Fruit fly (Drosophila melanogaster) whole organism, embryonic: ENCODE results near the gene RluA-1.

Experiments used
- Atf6 ChIP-seq: fragments of 200-800 bp; sonication (Bioruptor generic); IDR thresholded peaks from 2 replicates; pipeline ENCODE4 v1.3.6; 2022; ENCODE audit warnings: missing biosample characterization, missing genetic modification characterization
- CG10654 ChIP-seq: fragments of 200-800 bp; sonication (Bioruptor generic); optimal IDR thresholded peaks from 2 replicates; lab custom pipeline; 2016; ENCODE audit warnings: missing biosample characterization, missing genetic modification characterization
- CG12744 ChIP-seq: fragments of 200-800 bp; sonication (Bioruptor generic); optimal IDR thresholded peaks from 2 replicates; lab custom pipeline; 2016; ENCODE audit warnings: missing biosample characterization, missing genetic modification characterization
- CG13287 ChIP-seq: fragments of 200-800 bp; sonication (Bioruptor generic); IDR thresholded peaks from 2 replicates; pipeline ENCODE4 v1.3.6; 2022; ENCODE audit warnings: missing biosample characterization, missing genetic modification characterization; ENCODE audit not compliant: partially characterized antibody
- CG14710 ChIP-seq: fragments of 200-800 bp; sonication (Bioruptor generic); optimal IDR thresholded peaks from 3 replicates; lab custom pipeline; 2019; ENCODE audit warnings: missing biosample characterization, mild to moderate bottlenecking, missing genetic modification characterization, moderate library complexity
- CG1529 ChIP-seq: fragments of 200-800 bp; sonication (Bioruptor generic); optimal IDR thresholded peaks from 3 replicates; lab custom pipeline; 2018; ENCODE audit warnings: missing biosample characterization, missing genetic modification characterization
- CG15514 ChIP-seq: fragments of 200-800 bp; sonication (Bioruptor generic); optimal IDR thresholded peaks from 3 replicates; lab custom pipeline; 2017; ENCODE audit warnings: missing biosample characterization, missing genetic modification characterization, mild to moderate bottlenecking, moderate library complexity, missing genetic modification reagents
- CG17359 ChIP-seq: fragments of 200-800 bp; sonication (Bioruptor generic); optimal IDR thresholded peaks from 3 replicates; lab custom pipeline; 2018; ENCODE audit warnings: missing biosample characterization, mild to moderate bottlenecking, missing genetic modification characterization, moderate library complexity
- CG18011 ChIP-seq: fragments of 200-800 bp; sonication (Bioruptor generic); optimal IDR thresholded peaks from 2 replicates; lab custom pipeline; 2017; ENCODE audit warnings: missing biosample characterization, missing genetic modification characterization, mild to moderate bottlenecking, moderate library complexity, missing genotype
- CG2889 ChIP-seq: fragments of 200-800 bp; sonication (Bioruptor generic); IDR thresholded peaks from 3 replicates; pipeline ENCODE4 v1.3.6; 2022; ENCODE audit warnings: missing biosample characterization, missing genetic modification characterization
- CG32532 ChIP-seq: fragments of 200-800 bp; sonication (Bioruptor generic); IDR thresholded peaks from 2 replicates; pipeline ENCODE4 v1.3.6; 2022; ENCODE audit warnings: missing biosample characterization, missing genetic modification characterization
- CG3726 ChIP-seq: fragments of 200-800 bp; sonication (Bioruptor generic); IDR thresholded peaks from 3 replicates; pipeline ENCODE4, ENCODE4 v1.3.6; 2022; ENCODE audit warnings: missing biosample characterization, missing genetic modification characterization
- CG5245 ChIP-seq: fragments of 200-800 bp; sonication (Bioruptor generic); optimal IDR thresholded peaks from 3 replicates; lab custom pipeline; 2016; ENCODE audit warnings: missing biosample characterization, missing genetic modification characterization
- CG6272 ChIP-seq: fragments of 200-800 bp; sonication (Bioruptor generic); IDR thresholded peaks from 2 replicates; pipeline ENCODE4 v1.3.6; 2022; ENCODE audit warnings: missing biosample characterization, missing genetic modification characterization
- CG8089 ChIP-seq: fragments of 200-800 bp; sonication (Bioruptor generic); optimal IDR thresholded peaks from 3 replicates; lab custom pipeline; 2016; ENCODE audit warnings: missing biosample characterization, missing genetic modification characterization
- CG9215 ChIP-seq: fragments of 200-800 bp; sonication (Bioruptor generic); IDR thresholded peaks from 2 replicates; pipeline ENCODE4 v1.3.6; 2022; ENCODE audit warnings: missing biosample characterization, missing genetic modification characterization
- CG9876 ChIP-seq: fragments of 200-800 bp; sonication (Bioruptor generic); optimal IDR thresholded peaks from 2 replicates; lab custom pipeline; 2016; ENCODE audit warnings: missing biosample characterization, missing genetic modification characterization
- Camta ChIP-seq: fragments of 200-800 bp; sonication (Bioruptor generic); optimal IDR thresholded peaks from 2 replicates; lab custom pipeline; 2016; ENCODE audit warnings: missing biosample characterization, missing genetic modification characterization
- Chrac-16 ChIP-seq: fragments of 200-800 bp; sonication (Bioruptor generic); optimal IDR thresholded peaks from 3 replicates; lab custom pipeline; 2016; ENCODE audit warnings: missing biosample characterization, missing genetic modification characterization
- Dip2 ChIP-seq: fragments of 200-800 bp; sonication (Bioruptor generic); IDR thresholded peaks from 2 replicates; pipeline ENCODE4 v1.3.6; 2022; ENCODE audit warnings: missing biosample characterization, missing genetic modification characterization
- Doc2 ChIP-seq: fragments of 200-800 bp; sonication (Bioruptor generic); IDR thresholded peaks from 2 replicates; pipeline ENCODE4 v1.3.6; 2022; ENCODE audit warnings: missing biosample characterization, missing genetic modification characterization
- Dp ChIP-seq: fragments of 200-800 bp; sonication (Bioruptor generic); optimal IDR thresholded peaks from 2 replicates; lab custom pipeline; 2018; ENCODE audit warnings: missing biosample characterization, mild to moderate bottlenecking, missing genetic modification characterization, moderate library complexity
- E2f2 ChIP-seq: fragments of 200-800 bp; sonication (Bioruptor generic); IDR thresholded peaks from 2 replicates; pipeline ENCODE4 v1.3.6; 2022; ENCODE audit warnings: missing biosample characterization, missing genetic modification characterization
- Ets65A ChIP-seq: fragments of 200-800 bp; sonication (Bioruptor generic); peaks from one replicate; lab custom pipeline; 2016; ENCODE audit warnings: missing biosample characterization, missing genetic modification characterization
- Gug ChIP-seq: fragments of 200-800 bp; sonication (Bioruptor generic); IDR thresholded peaks from 4 replicates; pipeline ENCODE4 v1.3.6; 2022; ENCODE audit warnings: missing biosample characterization, missing genetic modification characterization
- Kr ChIP-seq: fragments of 200-800 bp; sonication (Bioruptor generic); optimal IDR thresholded peaks from 2 replicates; lab custom pipeline; 2017; ENCODE audit warnings: missing biosample characterization, mild to moderate bottlenecking, missing genetic modification characterization
- Mad ChIP-seq: fragments of 200-800 bp; sonication (Bioruptor generic); optimal IDR thresholded peaks from 2 replicates; lab custom pipeline; 2016; ENCODE audit warnings: missing biosample characterization, missing genetic modification characterization
- Max ChIP-seq: fragments of 200-800 bp; sonication (Bioruptor generic); optimal IDR thresholded peaks from 2 replicates; lab custom pipeline; 2016; ENCODE audit warnings: missing biosample characterization, mild to moderate bottlenecking, missing genetic modification characterization
- Nf-YA ChIP-seq: fragments of 200-800 bp; sonication (Bioruptor generic); IDR thresholded peaks from 2 replicates; pipeline ENCODE4 v1.3.6; 2022; ENCODE audit warnings: missing biosample characterization, missing genetic modification characterization
- Taf1 ChIP-seq: fragments of 200-800 bp; sonication (Bioruptor generic); IDR thresholded peaks from 2 replicates; pipeline ENCODE4 v1.3.6; 2022; ENCODE audit warnings: missing biosample characterization, missing genetic modification characterization
- abd-A ChIP-seq: fragments of 200-800 bp; sonication (Bioruptor generic); optimal IDR thresholded peaks from 3 replicates; lab custom pipeline; 2019; ENCODE audit warnings: missing biosample characterization, mild to moderate bottlenecking, missing genetic modification characterization, moderate library complexity
- amos ChIP-seq: fragments of 200-800 bp; sonication (Bioruptor generic); IDR thresholded peaks from 2 replicates; pipeline ENCODE4 v1.3.6; 2022; ENCODE audit warnings: missing biosample characterization, missing genetic modification characterization; ENCODE audit not compliant: partially characterized antibody
- ap ChIP-seq: fragments of 200-800 bp; sonication (Bioruptor generic); IDR thresholded peaks from 2 replicates; pipeline ENCODE4 v1.3.6; 2022; ENCODE audit warnings: missing biosample characterization, missing genetic modification characterization
- ase ChIP-seq: fragments of 200-800 bp; sonication (Bioruptor generic); IDR thresholded peaks from 3 replicates; pipeline ENCODE4 v1.3.6; 2022; ENCODE audit warnings: missing biosample characterization, missing genetic modification characterization
- btn ChIP-seq: fragments of 200-800 bp; sonication (Bioruptor generic); optimal IDR thresholded peaks from 2 replicates; lab custom pipeline; 2016; ENCODE audit warnings: missing biosample characterization, missing genetic modification characterization
- chm ChIP-seq: fragments of 200-800 bp; sonication (Bioruptor generic); IDR thresholded peaks from 2 replicates; pipeline ENCODE4 v1.3.6; 2022; ENCODE audit warnings: missing biosample characterization, missing genetic modification characterization
- crol ChIP-seq: fragments of 200-800 bp; sonication (Bioruptor generic); IDR thresholded peaks from 2 replicates; pipeline ENCODE4 v1.3.6; 2022; ENCODE audit warnings: missing biosample characterization, missing genetic modification characterization
- dm ChIP-seq: fragments of 200-800 bp; sonication (Bioruptor generic); optimal IDR thresholded peaks from 3 replicates; lab custom pipeline; 2016; ENCODE audit warnings: missing biosample characterization, missing genetic modification characterization
- esg ChIP-seq: fragments of 200-800 bp; sonication (Bioruptor generic); conservative IDR thresholded peaks from 2 replicates; pipeline ENCODE4 v1.3.6; 2022; ENCODE audit warnings: missing biosample characterization, missing genetic modification characterization
- grau ChIP-seq: fragments of 200-800 bp; optimal IDR thresholded peaks from 3 replicates; lab custom pipeline; 2019; ENCODE audit warnings: missing biosample characterization, mild to moderate bottlenecking, missing genetic modification characterization, moderate library complexity
- gt ChIP-seq: fragments of 200-800 bp; sonication (Bioruptor generic); IDR thresholded peaks from 2 replicates; pipeline ENCODE4 v1.3.6; 2022; ENCODE audit warnings: missing biosample characterization, missing genetic modification characterization
- insv ChIP-seq, 2 experiments: fragments of 200-800 bp; sonication (Bioruptor generic); optimal IDR thresholded peaks; 3 replicates each; lab custom pipeline; 2016 to 2018; ENCODE audit warnings: missing biosample characterization in 2 of 2, missing genetic modification characterization in 2 of 2
- lab ChIP-seq: fragments of 200-800 bp; sonication (Bioruptor generic); optimal IDR thresholded peaks from 3 replicates; lab custom pipeline; 2017; ENCODE audit warnings: missing biosample characterization, missing genetic modification characterization, mild to moderate bottlenecking, moderate library complexity, missing genetic modification reagents
- lola ChIP-seq, 3 experiments: fragments of >200 bp in 2 of 3; fragments of 200-800 bp in 1 of 3; sonication (Bioruptor generic) in 1 of 3; optimal IDR thresholded peaks; 2 replicates each; lab custom pipeline; 2017 to 2019; ENCODE audit warnings: missing biosample characterization in 3 of 3, missing genetic modification characterization in 3 of 3, mild to moderate bottlenecking in 1 of 3, moderate library complexity in 1 of 3
- nau ChIP-seq: fragments of 200-800 bp; sonication (Bioruptor generic); optimal IDR thresholded peaks from 3 replicates; lab custom pipeline; 2017; ENCODE audit warnings: missing biosample characterization, mild to moderate bottlenecking, missing genetic modification characterization, missing genetic modification reagents
- onecut ChIP-seq: fragments of 200-800 bp; sonication (Bioruptor generic); IDR thresholded peaks from 2 replicates; pipeline ENCODE4 v1.3.6; 2022; ENCODE audit warnings: missing biosample characterization, missing genetic modification characterization
- pfk ChIP-seq: fragments of 200-800 bp; sonication (Bioruptor generic); optimal IDR thresholded peaks from 2 replicates; lab custom pipeline; 2018; ENCODE audit warnings: missing biosample characterization, mild to moderate bottlenecking, missing genetic modification characterization, moderate library complexity
- pho ChIP-seq: fragments of 200-800 bp; sonication (Bioruptor generic); optimal IDR thresholded peaks from 2 replicates; lab custom pipeline; 2016; ENCODE audit warnings: missing biosample characterization, missing genetic modification characterization
- sd ChIP-seq: fragments of 200-800 bp; sonication (Bioruptor generic); optimal IDR thresholded peaks from 3 replicates; lab custom pipeline; 2018; ENCODE audit warnings: missing biosample characterization, mild to moderate bottlenecking, missing genetic modification characterization, moderate library complexity
- ssp ChIP-seq: fragments of 200-800 bp; sonication (Bioruptor generic); IDR thresholded peaks from 2 replicates; pipeline ENCODE4 v1.3.6; 2022; ENCODE audit warnings: missing biosample characterization, missing genetic modification characterization
- toy ChIP-seq: fragments of 200-800 bp; sonication (Bioruptor generic); IDR thresholded peaks from 2 replicates; pipeline ENCODE4 v1.3.6; 2022; ENCODE audit warnings: missing biosample characterization, missing genetic modification characterization

Gene RluA-1

dm6 chr2L:10519225-10519624, 45.1 kb upstream of the RluA-1 start (continued):
- TF ChIP-seq onecut (GFP tag; lab: Robert Waterston, UW) (peak; percentile 47; the same call in 1 of the 2 replicates), ssp (peak; percentile 26; the same call in 1 of the 2 replicates), Doc2 (GFP tag; lab: Robert Waterston, UW) (no peak), lola (GFP tag; optimal IDR thresholded peaks at IDR 0.05; lab: Kevin White, UChicago) (no peak), Nf-YA (0 out of 2 replicates have a peak, but pooled peaks have one; percentile 15), ase (GFP tag; lab: Robert Waterston, UW) (peak; percentile 49; the same call in 2 of the 3 replicates), toy (no peak), CG10654 (GFP tag; lab: Kevin White, UChicago) (peak; percentile 14), Ets65A (GFP tag; lab: Kevin White, UChicago) (peak; percentile 68), lab (peak; percentile 88), Atf6 (GFP tag; lab: Robert Waterston, UW) (peak; percentile 79), Kr (GFP tag; lab: Kevin White, UChicago) (no peak), CG9215 (GFP tag; lab: Robert Waterston, UW) (peak; percentile 27; the same call in 1 of the 2 replicates), nau (GFP tag; lab: Kevin White, UChicago) (peak; percentile 36), Dp (GFP tag; lab: Kevin White, UChicago) (no peak), CG15514 (GFP tag; lab: Kevin White, UChicago) (peak; percentile 54), insv (GFP tag; optimal IDR thresholded peaks at IDR 0.05; lab: Kevin White, UChicago) (no peak), sd (tag; lab: Kevin White, UChicago) (peak; percentile 3), CG1529 (GFP tag; lab: Kevin White, UChicago) (no peak), Max (GFP tag; lab: Kevin White, UChicago) (peak; percentile 22), Taf1 (peak; percentile 26; the same call in 1 of the 2 replicates), CG32532 (GFP tag; lab: Robert Waterston, UW) (peak; percentile 75), ap (GFP tag; lab: Robert Waterston, UW) (no peak), dm (GFP tag; lab: Kevin White, UChicago) (no peak), CG9876 (GFP tag; lab: Kevin White, UChicago) (no peak), gt (GFP tag; lab: Robert Waterston, UW) (no peak), CG5245 (GFP tag; lab: Kevin White, UChicago) (no peak), CG17359 (peak; percentile 74), pfk (GFP tag; lab: Kevin White, UChicago) (no peak), chm (GFP tag; lab: Robert Waterston, UW) (no peak), Mad (GFP tag; lab: Kevin White, UChicago) (no peak), btn (GFP tag; lab: Kevin White, UChicago) (no peak), CG6272 (GFP tag; lab: Robert Waterston, UW) (0 out of 2 replicates have a peak, but pooled peaks have one; percentile 32), amos (GFP tag; lab: Robert Waterston, UW) (no peak), CG12744 (no peak), Gug (GFP tag; lab: Robert Waterston, UW) (peak; percentile 47; the same call in 2 of the 4 replicates), crol (GFP tag; lab: Robert Waterston, UW) (0 out of 2 replicates have a peak, but pooled peaks have one; percentile 7), Chrac-16 (GFP tag; lab: Kevin White, UChicago) (no peak), CG8089 (no peak), Dip2 (no peak), Camta (peak; percentile 10), abd-A (no peak), CG2889 (GFP tag; lab: Robert Waterston, UW) (peak; percentile 43; the same call in 1 of the 3 replicates), CG13287 (no peak), pho (GFP tag; lab: Kevin White, UChicago) (peak; percentile 31), CG18011 (GFP tag; lab: Kevin White, UChicago) (peak; percentile 41), esg (peak; percentile 71), grau (tag; lab: Kevin White, UChicago) (peak; percentile 71), E2f2 (peak; percentile 45; the same call in 1 of the 2 replicates), CG14710 (peak; percentile 11), CG3726 (GFP tag; lab: Robert Waterston, UW) (no peak)
